Fruit fly (Drosophila melanogaster) whole organism, prepupa: ENCODE results near the gene nAChRalpha5.

Experiments
- Blimp-1 ChIP-seq: fragments of 200-800 bp; sonication (Bioruptor generic); optimal IDR thresholded peaks from 3 replicates; lab custom pipeline; 2017; ENCODE audit warnings: missing biosample characterization, missing genetic modification characterization, mild to moderate bottlenecking, moderate library complexity, missing genetic modification reagents
- CG11294 ChIP-seq: fragments of 200-800 bp; sonication (Bioruptor generic); IDR thresholded peaks from 2 replicates; pipeline ENCODE4 v1.3.6; 2022; ENCODE audit warnings: missing biosample characterization, missing genetic modification characterization
- CG11762 ChIP-seq: fragments of 200-800 bp; sonication (Bioruptor generic); optimal IDR thresholded peaks from 3 replicates; lab custom pipeline; 2016; ENCODE audit warnings: missing biosample characterization, missing genetic modification characterization; ENCODE audit not compliant: insufficient read depth
- CG15336 ChIP-seq: fragments of 200-800 bp; sonication (Bioruptor generic); IDR thresholded peaks from 2 replicates; pipeline ENCODE4 v1.3.6; 2022; ENCODE audit warnings: missing biosample characterization, missing genetic modification characterization
- CG1621 ChIP-seq: fragments of 200-800 bp; sonication (Bioruptor generic); optimal IDR thresholded peaks from 3 replicates; lab custom pipeline; 2018; ENCODE audit warnings: missing biosample characterization, mild to moderate bottlenecking, missing genetic modification characterization
- CG16779 ChIP-seq: fragments of 200-800 bp; sonication (Bioruptor generic); optimal IDR thresholded peaks from 3 replicates; lab custom pipeline; 2017; ENCODE audit warnings: missing biosample characterization, mild to moderate bottlenecking, missing genetic modification characterization
- CG3032 ChIP-seq: fragments of 200-800 bp; optimal IDR thresholded peaks from 2 replicates; lab custom pipeline; 2019; ENCODE audit warnings: missing biosample characterization, mild to moderate bottlenecking, missing genetic modification characterization, moderate library complexity
- CG32006 ChIP-seq: fragments of 200-800 bp; sonication (Bioruptor generic); optimal IDR thresholded peaks from 3 replicates; lab custom pipeline; 2017; ENCODE audit warnings: missing biosample characterization, mild to moderate bottlenecking, missing genetic modification characterization
- CG34406 ChIP-seq: fragments of 200-800 bp; sonication (Bioruptor generic); optimal IDR thresholded peaks from 3 replicates; lab custom pipeline; 2016; ENCODE audit warnings: missing biosample characterization, missing genetic modification characterization
- CG3919 ChIP-seq: fragments of 200-800 bp; sonication (Bioruptor generic); optimal IDR thresholded peaks from 3 replicates; lab custom pipeline; 2016; ENCODE audit warnings: missing biosample characterization, missing genetic modification characterization
- CG4318 ChIP-seq: fragments of 200-800 bp; sonication (Bioruptor generic); optimal IDR thresholded peaks from 3 replicates; lab custom pipeline; 2017; ENCODE audit warnings: missing biosample characterization, mild to moderate bottlenecking, missing genetic modification characterization
- CG6163 ChIP-seq: fragments of 200-800 bp; sonication (Bioruptor generic); IDR thresholded peaks from 3 replicates; pipeline ENCODE4 v1.3.6; 2022; ENCODE audit warnings: missing biosample characterization, missing genetic modification characterization
- CG6276 ChIP-seq: fragments of 200-800 bp; sonication (Bioruptor generic); optimal IDR thresholded peaks from 2 replicates; lab custom pipeline; 2017; ENCODE audit warnings: missing biosample characterization, mild to moderate bottlenecking, missing genetic modification characterization
- CG6808 ChIP-seq: fragments of 200-800 bp; sonication (Bioruptor generic); optimal IDR thresholded peaks from 3 replicates; lab custom pipeline; 2017; ENCODE audit warnings: missing biosample characterization, missing genetic modification characterization, mild to moderate bottlenecking, moderate library complexity, missing genetic modification reagents
- CG6854 ChIP-seq: fragments of 200-800 bp; sonication (Bioruptor generic); optimal IDR thresholded peaks from 2 replicates; lab custom pipeline; 2017; ENCODE audit warnings: missing biosample characterization, mild to moderate bottlenecking, missing genetic modification characterization
- CG7368 ChIP-seq: fragments of 200-800 bp; sonication (Bioruptor generic); optimal IDR thresholded peaks from 3 replicates; lab custom pipeline; 2016; ENCODE audit warnings: missing biosample characterization, missing genetic modification characterization
- CG8119 ChIP-seq: fragments of 200-800 bp; sonication (Bioruptor generic); IDR thresholded peaks from 3 replicates; pipeline ENCODE4 v1.3.6; 2022; ENCODE audit warnings: missing biosample characterization, missing genetic modification characterization
- CG8319 ChIP-seq: fragments of 200-800 bp; sonication (Bioruptor generic); optimal IDR thresholded peaks from 3 replicates; lab custom pipeline; 2016; ENCODE audit warnings: missing biosample characterization, missing genetic modification characterization
- CG8632 ChIP-seq: fragments of 200-800 bp; sonication (Bioruptor generic); optimal IDR thresholded peaks from 3 replicates; lab custom pipeline; 2016; ENCODE audit warnings: missing biosample characterization, missing genetic modification characterization
- CG9139 ChIP-seq: fragments of 200-800 bp; sonication (Bioruptor generic); optimal IDR thresholded peaks from 3 replicates; lab custom pipeline; 2017; ENCODE audit warnings: missing biosample characterization, mild to moderate bottlenecking, missing genetic modification characterization
- Eip75B ChIP-seq: fragments of 200-800 bp; sonication (Bioruptor generic); optimal IDR thresholded peaks from 3 replicates; lab custom pipeline; 2016; ENCODE audit warnings: missing biosample characterization, missing genetic modification characterization
- Eip78C ChIP-seq: fragments of 200-800 bp; sonication (Bioruptor generic); peaks from one replicate; lab custom pipeline; 2016; ENCODE audit warnings: missing biosample characterization, missing genetic modification characterization
- Eip93F ChIP-seq: fragments of 200-800 bp; sonication (Bioruptor generic); optimal IDR thresholded peaks from 2 replicates; lab custom pipeline; 2016; ENCODE audit warnings: missing biosample characterization, mild to moderate bottlenecking, missing genetic modification characterization
- Ets21C ChIP-seq: fragments of 200-800 bp; sonication (Bioruptor generic); optimal IDR thresholded peaks from 3 replicates; lab custom pipeline; 2016; ENCODE audit warnings: missing biosample characterization, missing genetic modification characterization
- Hr39 ChIP-seq: fragments of 200-800 bp; sonication (Bioruptor generic); optimal IDR thresholded peaks from 2 replicates; lab custom pipeline; 2016; ENCODE audit warnings: missing biosample characterization, missing genetic modification characterization
- Lpt ChIP-seq: fragments of 200-800 bp; sonication (Bioruptor generic); optimal IDR thresholded peaks from 3 replicates; lab custom pipeline; 2016; ENCODE audit warnings: missing biosample characterization, missing genetic modification characterization
- OdsH ChIP-seq: fragments of 200-800 bp; sonication (Bioruptor generic); optimal IDR thresholded peaks from 3 replicates; lab custom pipeline; 2016; ENCODE audit warnings: missing biosample characterization, missing genetic modification characterization
- dsx ChIP-seq: fragments of 200-800 bp; optimal IDR thresholded peaks from 3 replicates; lab custom pipeline; 2019; ENCODE audit warnings: missing biosample characterization, mild to moderate bottlenecking, missing genetic modification characterization, moderate library complexity; ENCODE audit not compliant: poor library complexity, severe bottlenecking
- eg ChIP-seq: fragments of 200-800 bp; sonication (Bioruptor generic); IDR thresholded peaks from 3 replicates; pipeline ENCODE4 v1.3.6; 2022; ENCODE audit warnings: missing biosample characterization, missing genetic modification characterization
- fd85E ChIP-seq: fragments of 200-800 bp; sonication (Bioruptor generic); optimal IDR thresholded peaks from 3 replicates; lab custom pipeline; 2016; ENCODE audit warnings: missing biosample characterization, missing genetic modification characterization
- lz ChIP-seq: fragments of 200-800 bp; sonication (Bioruptor generic); optimal IDR thresholded peaks from 3 replicates; lab custom pipeline; 2016; ENCODE audit warnings: missing biosample characterization, missing genetic modification characterization
- net ChIP-seq: fragments of 200-800 bp; sonication (Bioruptor generic); optimal IDR thresholded peaks from 3 replicates; lab custom pipeline; 2016; ENCODE audit warnings: missing biosample characterization, missing genetic modification characterization
- pdm3 ChIP-seq: fragments of 200-800 bp; sonication (Bioruptor generic); optimal IDR thresholded peaks from 3 replicates; lab custom pipeline; 2016; ENCODE audit warnings: missing biosample characterization, missing genetic modification characterization
- salr ChIP-seq, 2 experiments: fragments of 200-800 bp; sonication (Bioruptor generic); optimal IDR thresholded peaks; 3 replicates each; lab custom pipeline; 2016 to 2018; ENCODE audit warnings: missing biosample characterization in 2 of 2, missing genetic modification characterization in 2 of 2, mild to moderate bottlenecking in 1 of 2
- spab ChIP-seq: fragments of 200-800 bp; sonication (Bioruptor generic); optimal IDR thresholded peaks from 2 replicates; lab custom pipeline; 2017; ENCODE audit warnings: missing biosample characterization, mild to moderate bottlenecking, missing genetic modification characterization, missing genetic modification reagents
- ss ChIP-seq, 2 experiments: fragments of 200-800 bp; sonication (Bioruptor generic); optimal IDR thresholded peaks; 2 replicates in 1 of 2; 3 replicates in 1 of 2; lab custom pipeline; 2017 to 2018; ENCODE audit warnings: mild to moderate bottlenecking in 2 of 2, missing biosample characterization in 2 of 2, missing genetic modification characterization in 2 of 2, moderate library complexity in 1 of 2
- svp ChIP-seq: fragments of 200-800 bp; sonication (Bioruptor generic); peaks from one replicate; lab custom pipeline; 2016; ENCODE audit warnings: missing biosample characterization, missing genetic modification characterization
- topi ChIP-seq: fragments of 200-800 bp; sonication (Bioruptor generic); optimal IDR thresholded peaks from 3 replicates; lab custom pipeline; 2016; ENCODE audit warnings: missing biosample characterization, missing genetic modification characterization
- vri ChIP-seq: fragments of 200-800 bp; sonication (Bioruptor generic); optimal IDR thresholded peaks from 3 replicates; lab custom pipeline; 2016; ENCODE audit warnings: missing biosample characterization, mild to moderate bottlenecking, missing genetic modification characterization

The nAChRalpha5 gene

dm6 chr2L:14123605-14124004, 83.6 kb downstream of the nAChRalpha5 start:
- TF ChIP-seq pdm3 (GFP tag; lab: Kevin White, UChicago) (peak; percentile 2), CG8319 (GFP tag; lab: Kevin White, UChicago) (no peak), CG7368 (GFP tag; lab: Kevin White, UChicago) (no peak), fd85E (no peak), CG6276 (GFP tag; lab: Kevin White, UChicago) (no peak), CG9139 (no peak), OdsH (GFP tag; lab: Kevin White, UChicago) (no peak), CG11762 (no peak), CG11294 (GFP tag; lab: Robert Waterston, UW) (no peak), Eip75B (GFP tag; lab: Kevin White, UChicago) (no peak), dsx (GFP tag; lab: Kevin White, UChicago) (no peak), CG3032 (no peak), net (GFP tag; lab: Kevin White, UChicago) (no peak), svp (GFP tag; lab: Kevin White, UChicago) (peak; percentile 49), Eip78C (GFP tag; lab: Kevin White, UChicago) (peak; percentile 1), CG32006 (no peak), vri (no peak), CG34406 (GFP tag; lab: Kevin White, UChicago) (no peak), CG1621 (tag; lab: Kevin White, UChicago) (no peak)

DNA sequence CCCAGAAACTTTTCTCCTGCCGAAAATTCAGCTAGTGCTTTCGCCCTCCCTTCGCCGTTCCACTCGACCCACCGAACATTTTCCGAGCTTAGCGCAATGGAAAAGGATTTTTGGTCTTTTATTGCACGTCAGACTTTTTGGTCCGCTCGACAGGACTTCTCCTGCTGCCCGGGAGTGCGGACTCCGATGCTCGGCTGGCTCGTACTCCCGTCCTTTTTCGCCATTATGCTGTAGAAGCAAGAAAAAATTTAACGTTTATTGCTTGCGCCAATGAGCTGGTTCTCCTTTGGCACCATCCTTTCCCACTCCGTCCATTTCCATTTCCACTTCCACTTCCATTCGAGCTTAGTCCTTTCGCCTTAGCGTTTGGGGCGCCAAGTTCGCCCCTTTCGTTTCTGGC, 85.7 kb downstream of the nAChRalpha5 start:
- TF ChIP-seq topi (GFP tag; lab: Kevin White, UChicago) (no peak), svp (GFP tag; lab: Kevin White, UChicago) (no peak), CG15336 (GFP tag; lab: Robert Waterston, UW) (no peak), lz (GFP tag; lab: Kevin White, UChicago) (no peak), CG32006 (no peak), CG6808 (GFP tag; lab: Kevin White, UChicago) (no peak), Ets21C (no peak), Lpt (GFP tag; lab: Kevin White, UChicago) (no peak), pdm3 (GFP tag; lab: Kevin White, UChicago) (no peak)
- TF ChIP-seq, all 60 proteins: peak for 0

- peak; percentile 4 to 17 for TF ChIP-seq ss (GFP tag; optimal IDR thresholded peaks at IDR 0.05; lab: Kevin White, UChicago)
- TF ChIP-seq CG8119 (GFP tag; lab: Robert Waterston, UW) = 0 out of 3 replicates have a peak, but pooled peaks have one; percentile 21
- TF ChIP-seq CG16779 (tag; lab: Kevin White, UChicago) = no peak
- no peak for TF ChIP-seq Blimp-1
- no peak for TF ChIP-seq CG8632 (GFP tag; lab: Kevin White, UChicago)
- 0 out of 3 replicates have a peak, but pooled peaks have one; percentile 35 for TF ChIP-seq CG6163
- TF ChIP-seq CG3919 (GFP tag; lab: Kevin White, UChicago) = no peak
- TF ChIP-seq CG9139 = peak; percentile 8
- TF ChIP-seq CG32006 = no peak
- TF ChIP-seq Lpt (GFP tag; lab: Kevin White, UChicago) = no peak
- TF ChIP-seq eg (GFP tag; lab: Robert Waterston, UW) = peak; percentile 33; the same call in 1 of the 3 replicates
- TF ChIP-seq Hr39 (GFP tag; lab: Kevin White, UChicago) = no peak
- TF ChIP-seq CG15336 (GFP tag; lab: Robert Waterston, UW) = peak; percentile 20; the same call in 1 of the 2 replicates
- no peak for TF ChIP-seq CG11762
- peak; percentile 25 for TF ChIP-seq CG6808 (GFP tag; lab: Kevin White, UChicago)
- peak; percentile 96 for TF ChIP-seq svp (GFP tag; lab: Kevin White, UChicago)
- peak; percentile 25 for TF ChIP-seq spab
- TF ChIP-seq CG7368 (GFP tag; lab: Kevin White, UChicago) = peak; percentile 1
- no peak for TF ChIP-seq CG4318
- no peak for TF ChIP-seq CG6854 (GFP tag; lab: Kevin White, UChicago)
- no peak for TF ChIP-seq CG8319 (GFP tag; lab: Kevin White, UChicago)
- no peak for TF ChIP-seq Eip93F (GFP tag; lab: Kevin White, UChicago)
- TF ChIP-seq CG34406 (GFP tag; lab: Kevin White, UChicago) = no peak
- no peak for TF ChIP-seq salr (GFP tag; optimal IDR thresholded peaks at IDR 0.05; lab: Kevin White, UChicago)
- TF ChIP-seq CG3032 = peak; percentile 8
Measured at dm6 chr2L:14133562-14134539, 93.9 kb downstream of the nAChRalpha5 start.
